Fruit fly (Drosophila melanogaster) whole organism, embryonic: ENCODE measurements around the gene fru.
A peak's percentile ranks its signal among the peaks of the same experiment; 100 is the strongest.

Source experiments
- Atf3 ChIP-seq: fragments of 200-800 bp; sonication (Bioruptor generic); optimal IDR thresholded peaks from 3 replicates; lab custom pipeline; 2016; ENCODE audit warnings: missing biosample characterization, missing genetic modification characterization
- B-H2 ChIP-seq: fragments of 200-800 bp; sonication (Bioruptor generic); optimal IDR thresholded peaks from 2 replicates; lab custom pipeline; 2018; ENCODE audit warnings: missing biosample characterization, mild to moderate bottlenecking, missing genetic modification characterization
- CG10654 ChIP-seq: fragments of 200-800 bp; sonication (Bioruptor generic); optimal IDR thresholded peaks from 2 replicates; lab custom pipeline; 2016; ENCODE audit warnings: missing biosample characterization, missing genetic modification characterization
- CG12104 ChIP-seq: fragments of 200-800 bp; sonication (Bioruptor generic); optimal IDR thresholded peaks from 3 replicates; lab custom pipeline; 2016; ENCODE audit warnings: missing biosample characterization, missing genetic modification characterization
- CG12769 ChIP-seq: fragments of 200-800 bp; sonication (Bioruptor generic); optimal IDR thresholded peaks from 2 replicates; lab custom pipeline; 2019; ENCODE audit warnings: missing biosample characterization, mild to moderate bottlenecking, missing genetic modification characterization, moderate library complexity
- CG12942 ChIP-seq: fragments of 200-800 bp; sonication (Bioruptor generic); optimal IDR thresholded peaks from 3 replicates; lab custom pipeline; 2016; ENCODE audit warnings: missing biosample characterization, missing genetic modification characterization
- CG13123 ChIP-seq: fragments of 200-800 bp; sonication (Bioruptor generic); optimal IDR thresholded peaks from 2 replicates; lab custom pipeline; 2016; ENCODE audit warnings: missing biosample characterization, missing genetic modification characterization
- CG13624 ChIP-seq: fragments of 200-800 bp; sonication (Bioruptor generic); optimal IDR thresholded peaks from 2 replicates; lab custom pipeline; 2016; ENCODE audit warnings: missing biosample characterization, missing genetic modification characterization
- CG14860 ChIP-seq: fragments of 200-800 bp; sonication (Bioruptor generic); IDR thresholded peaks from 3 replicates; pipeline ENCODE4 v1.3.6; 2022; ENCODE audit warnings: missing biosample characterization, missing genetic modification characterization; ENCODE audit not compliant: partially characterized antibody
- CG1602 ChIP-seq: fragments of 200-800 bp; sonication (Bioruptor generic); optimal IDR thresholded peaks from 3 replicates; lab custom pipeline; 2016; ENCODE audit warnings: missing biosample characterization, missing genetic modification characterization
- CG1603 ChIP-seq: fragments of 200-800 bp; sonication (Bioruptor generic); optimal IDR thresholded peaks from 2 replicates; lab custom pipeline; 2019; ENCODE audit warnings: missing biosample characterization, mild to moderate bottlenecking, missing genetic modification characterization, moderate library complexity
- CG1647 ChIP-seq: fragments of 200-800 bp; sonication (Bioruptor generic); optimal IDR thresholded peaks from 3 replicates; lab custom pipeline; 2016; ENCODE audit warnings: missing biosample characterization, missing genetic modification characterization
- CG17361 ChIP-seq: fragments of 200-800 bp; sonication (Bioruptor generic); IDR thresholded peaks from 3 replicates; pipeline ENCODE4 v1.3.6; 2022; ENCODE audit warnings: missing biosample characterization, missing genetic modification characterization
- CG18011 ChIP-seq: fragments of 200-800 bp; sonication (Bioruptor generic); optimal IDR thresholded peaks from 2 replicates; lab custom pipeline; 2017; ENCODE audit warnings: missing biosample characterization, missing genetic modification characterization, mild to moderate bottlenecking, moderate library complexity, missing genotype
- CG18764 ChIP-seq: fragments of 200-800 bp; sonication (Bioruptor generic); optimal IDR thresholded peaks from 3 replicates; lab custom pipeline; 2016; ENCODE audit warnings: missing biosample characterization, missing genetic modification characterization
- CG2712 ChIP-seq: fragments of 200-800 bp; optimal IDR thresholded peaks from 3 replicates; lab custom pipeline; 2019; ENCODE audit warnings: missing biosample characterization, mild to moderate bottlenecking, missing genetic modification characterization, moderate library complexity
- CG32532 ChIP-seq: fragments of 200-800 bp; sonication (Bioruptor generic); IDR thresholded peaks from 2 replicates; pipeline ENCODE4 v1.3.6; 2022; ENCODE audit warnings: missing biosample characterization, missing genetic modification characterization
- CG32772 ChIP-seq: fragments of 200-800 bp; sonication (Bioruptor generic); IDR thresholded peaks from 2 replicates; pipeline ENCODE4 v1.3.6; 2022; ENCODE audit warnings: missing biosample characterization, missing genetic modification characterization
- CG7987 ChIP-seq: fragments of 200-800 bp; sonication (Bioruptor generic); optimal IDR thresholded peaks from 2 replicates; lab custom pipeline; 2018; ENCODE audit warnings: missing biosample characterization, mild to moderate bottlenecking, missing genetic modification characterization, moderate library complexity
- CG8944 ChIP-seq: fragments of 200-800 bp; sonication (Bioruptor generic); optimal IDR thresholded peaks from 3 replicates; lab custom pipeline; 2016; ENCODE audit warnings: missing biosample characterization, missing genetic modification characterization
- CG9609 ChIP-seq: fragments of 200-800 bp; sonication (Bioruptor generic); optimal IDR thresholded peaks from 3 replicates; lab custom pipeline; 2016; ENCODE audit warnings: missing biosample characterization, missing genetic modification characterization
- CG9817 ChIP-seq: fragments of 200-800 bp; sonication (Bioruptor generic); optimal IDR thresholded peaks from 2 replicates; lab custom pipeline; 2018; ENCODE audit warnings: missing biosample characterization, mild to moderate bottlenecking, missing genetic modification characterization, moderate library complexity
- CHES-1-like ChIP-seq: fragments of 200-800 bp; sonication (Bioruptor generic); optimal IDR thresholded peaks from 2 replicates; lab custom pipeline; 2016; ENCODE audit warnings: missing biosample characterization, missing genetic modification characterization
- Ets97D ChIP-seq: fragments of 200-800 bp; sonication (Bioruptor generic); optimal IDR thresholded peaks from 3 replicates; lab custom pipeline; 2016; ENCODE audit warnings: missing biosample characterization, missing genetic modification characterization
- HHEX ChIP-seq: fragments of 200-800 bp; sonication (Bioruptor generic); optimal IDR thresholded peaks from 3 replicates; lab custom pipeline; 2017; ENCODE audit warnings: missing biosample characterization, mild to moderate bottlenecking, missing genetic modification characterization, missing genetic modification reagents
- HLH4C ChIP-seq: fragments of 200-800 bp; sonication (Bioruptor generic); IDR thresholded peaks from 3 replicates; pipeline ENCODE4 v1.3.6; 2022; ENCODE audit warnings: missing biosample characterization, missing genetic modification characterization; ENCODE audit not compliant: partially characterized antibody
- Hey ChIP-seq: fragments of 200-800 bp; sonication (Bioruptor generic); optimal IDR thresholded peaks from 3 replicates; lab custom pipeline; 2018; ENCODE audit warnings: missing biosample characterization, mild to moderate bottlenecking, missing genetic modification characterization
- HmgZ ChIP-seq: fragments of 200-800 bp; sonication (Bioruptor generic); optimal IDR thresholded peaks from 2 replicates; lab custom pipeline; 2018; ENCODE audit warnings: missing biosample characterization, mild to moderate bottlenecking, missing genetic modification characterization
- MESR4 ChIP-seq: fragments of 200-800 bp; sonication (Bioruptor generic); optimal IDR thresholded peaks from 2 replicates; lab custom pipeline; 2018; ENCODE audit warnings: missing biosample characterization, mild to moderate bottlenecking, missing genetic modification characterization, moderate library complexity
- MTF-1 ChIP-seq: fragments of 200-800 bp; sonication (Bioruptor generic); optimal IDR thresholded peaks from 2 replicates; lab custom pipeline; 2018; ENCODE audit warnings: missing biosample characterization, mild to moderate bottlenecking, missing genetic modification characterization, borderline replicate concordance
- Meics ChIP-seq: fragments of 200-800 bp; sonication (Bioruptor generic); optimal IDR thresholded peaks from 2 replicates; lab custom pipeline; 2017; ENCODE audit warnings: missing biosample characterization, mild to moderate bottlenecking, missing genetic modification characterization
- NC2β ChIP-seq: fragments of 200-800 bp; sonication (Bioruptor generic); optimal IDR thresholded peaks from 2 replicates; lab custom pipeline; 2016; ENCODE audit warnings: missing biosample characterization, missing genetic modification characterization
- Sox102F ChIP-seq: fragments of 200-800 bp; sonication (Bioruptor generic); optimal IDR thresholded peaks from 2 replicates; lab custom pipeline; 2018; ENCODE audit warnings: missing biosample characterization, mild to moderate bottlenecking, missing genetic modification characterization, moderate library complexity
- bcd ChIP-seq: fragments of 200-800 bp; sonication (Bioruptor generic); optimal IDR thresholded peaks from 2 replicates; lab custom pipeline; 2017; ENCODE audit warnings: missing biosample characterization, mild to moderate bottlenecking, missing genetic modification characterization
- btn ChIP-seq: fragments of 200-800 bp; sonication (Bioruptor generic); optimal IDR thresholded peaks from 2 replicates; lab custom pipeline; 2016; ENCODE audit warnings: missing biosample characterization, missing genetic modification characterization
- cato ChIP-seq: fragments of 200-800 bp; sonication (Bioruptor generic); optimal IDR thresholded peaks from 2 replicates; lab custom pipeline; 2016; ENCODE audit warnings: missing biosample characterization, missing genetic modification characterization, borderline replicate concordance
- cg ChIP-seq: fragments of 200-800 bp; sonication (Bioruptor generic); optimal IDR thresholded peaks from 3 replicates; lab custom pipeline; 2019; ENCODE audit warnings: missing biosample characterization, mild to moderate bottlenecking, missing genetic modification characterization, moderate library complexity
- da ChIP-seq: fragments of 200-800 bp; sonication (Bioruptor generic); optimal IDR thresholded peaks from 2 replicates; lab custom pipeline; 2016; ENCODE audit warnings: missing biosample characterization, missing genetic modification characterization
- dpn ChIP-seq, 2 experiments: fragments of 200-800 bp; sonication (Bioruptor generic); optimal IDR thresholded peaks; 3 replicates each; lab custom pipeline; 2016; ENCODE audit warnings: missing biosample characterization in 2 of 2, missing genetic modification characterization in 2 of 2
- gt ChIP-seq: fragments of 200-800 bp; sonication (Bioruptor generic); IDR thresholded peaks from 2 replicates; pipeline ENCODE4 v1.3.6; 2022; ENCODE audit warnings: missing biosample characterization, missing genetic modification characterization
- h ChIP-seq: fragments of >200 bp; optimal IDR thresholded peaks from 2 replicates; lab custom pipeline; 2017
- lilli ChIP-seq: fragments of 200-800 bp; sonication (Bioruptor generic); optimal IDR thresholded peaks from 3 replicates; lab custom pipeline; 2016; ENCODE audit warnings: missing biosample characterization, missing genetic modification characterization
- lmd ChIP-seq: fragments of 200-800 bp; sonication (Bioruptor generic); IDR thresholded peaks from 2 replicates; pipeline ENCODE4 v1.3.6; 2022; ENCODE audit warnings: missing biosample characterization, missing genetic modification characterization
- maf-S ChIP-seq: fragments of 200-800 bp; sonication (Bioruptor generic); optimal IDR thresholded peaks from 2 replicates; lab custom pipeline; 2016; ENCODE audit warnings: missing biosample characterization, missing genetic modification characterization
- nerfin-2 ChIP-seq: fragments of 200-800 bp; sonication (Bioruptor generic); IDR thresholded peaks from 2 replicates; pipeline ENCODE4 v1.3.6; 2022; ENCODE audit warnings: missing biosample characterization, missing genetic modification characterization; ENCODE audit not compliant: partially characterized antibody
- nom ChIP-seq: fragments of 200-800 bp; sonication (Bioruptor generic); optimal IDR thresholded peaks from 2 replicates; lab custom pipeline; 2017; ENCODE audit warnings: missing biosample characterization, missing genetic modification characterization, mild to moderate bottlenecking, moderate library complexity, missing genetic modification reagents
- rib ChIP-seq: fragments of 200-800 bp; sonication (Bioruptor generic); IDR thresholded peaks from 2 replicates; pipeline ENCODE4 v1.3.6; 2022; ENCODE audit warnings: missing biosample characterization, missing genetic modification characterization
- sim ChIP-seq: fragments of 200-800 bp; sonication (Bioruptor generic); IDR thresholded peaks from 2 replicates; pipeline ENCODE4 v1.3.6; 2022; ENCODE audit warnings: missing biosample characterization, missing genetic modification characterization
- sqz ChIP-seq: fragments of 200-800 bp; sonication (Bioruptor generic); optimal IDR thresholded peaks from 3 replicates; lab custom pipeline; 2018; ENCODE audit warnings: missing biosample characterization, mild to moderate bottlenecking, missing genetic modification characterization
- tna ChIP-seq: fragments of 200-800 bp; sonication (Bioruptor generic); IDR thresholded peaks from 2 replicates; pipeline ENCODE4 v1.3.6; 2022; ENCODE audit warnings: missing biosample characterization, missing genetic modification characterization; ENCODE audit not compliant: partially characterized antibody
- tup ChIP-seq: fragments of 200-800 bp; sonication (Bioruptor generic); optimal IDR thresholded peaks from 2 replicates; lab custom pipeline; 2016; ENCODE audit warnings: missing biosample characterization, mild to moderate bottlenecking, missing genetic modification characterization, moderate library complexity

The fru gene

dm6 chr3R:18404713-18405112 lies 140.7 kb downstream of the fru start, which contains the start of gene CG7685 (continued):
- peak; percentile 59 for TF ChIP-seq CG13624 (GFP tag; lab: Kevin White, UChicago)
- peak; percentile 57 for TF ChIP-seq MESR4 (GFP tag; lab: Kevin White, UChicago)
- peak; percentile 81 for TF ChIP-seq HmgZ (tag; lab: Kevin White, UChicago)
- no peak for TF ChIP-seq CG14860 (GFP tag; lab: Robert Waterston, UW)
- peak; percentile 57 for TF ChIP-seq CG12104 (GFP tag; lab: Kevin White, UChicago)
- TF ChIP-seq CG1602 (GFP tag; lab: Kevin White, UChicago) = peak; percentile 30
- TF ChIP-seq CG32772 (GFP tag; lab: Robert Waterston, UW) = no peak
- TF ChIP-seq rib (GFP tag; lab: Robert Waterston, UW) = 0 out of 2 replicates have a peak, but pooled peaks have one; percentile 11
- peak; percentile 70 for TF ChIP-seq CG32532 (GFP tag; lab: Robert Waterston, UW)
- TF ChIP-seq HHEX (GFP tag; lab: Kevin White, UChicago) = peak; percentile 40
- TF ChIP-seq sim (GFP tag; lab: Robert Waterston, UW) = no peak
- TF ChIP-seq cg = no peak
- peak; percentile 60 for TF ChIP-seq NC2β (GFP tag; lab: Kevin White, UChicago)
- TF ChIP-seq lilli (GFP tag; lab: Kevin White, UChicago) = peak; percentile 82
- TF ChIP-seq CHES-1-like (GFP tag; lab: Kevin White, UChicago) = peak; percentile 81
- TF ChIP-seq Sox102F (GFP tag; lab: Kevin White, UChicago) = peak; percentile 51
- TF ChIP-seq CG7987 (GFP tag; lab: Kevin White, UChicago) = peak; percentile 77
- no peak for TF ChIP-seq btn (GFP tag; lab: Kevin White, UChicago)
- TF ChIP-seq HLH4C (GFP tag; lab: Robert Waterston, UW) = no peak
- TF ChIP-seq CG17361 (GFP tag; lab: Robert Waterston, UW) = peak; percentile 58; the same call in 1 of the 3 replicates
- TF ChIP-seq lmd (GFP tag; lab: Robert Waterston, UW) = peak; percentile 56; the same call in 1 of the 2 replicates
- peak; percentile 5 for TF ChIP-seq Hey (tag; lab: Kevin White, UChicago)
- no peak for TF ChIP-seq tna
- TF ChIP-seq CG2712 (tag; lab: Kevin White, UChicago) = peak; percentile 62
- no peak for TF ChIP-seq gt (GFP tag; lab: Robert Waterston, UW)
- TF ChIP-seq maf-S (GFP tag; lab: Kevin White, UChicago) = peak; percentile 55
- peak; percentile 57 for TF ChIP-seq CG18011 (GFP tag; lab: Kevin White, UChicago)
- peak; percentile 89 for TF ChIP-seq B-H2 (GFP tag; lab: Kevin White, UChicago)
- TF ChIP-seq cato (GFP tag; lab: Kevin White, UChicago) = peak; percentile 48
- TF ChIP-seq sqz (GFP tag; lab: Kevin White, UChicago) = peak; percentile 73
- TF ChIP-seq CG10654 (GFP tag; lab: Kevin White, UChicago) = peak; percentile 32
- TF ChIP-seq nom (GFP tag; lab: Kevin White, UChicago) = peak; percentile 69
- TF ChIP-seq CG18764 = peak; percentile 52
- no peak for TF ChIP-seq MTF-1 (GFP tag; lab: Kevin White, UChicago)
- peak; percentile 74 for TF ChIP-seq Meics
- no peak for TF ChIP-seq CG13123 (GFP tag; lab: Kevin White, UChicago)
- TF ChIP-seq Ets97D (GFP tag; lab: Kevin White, UChicago) = peak; percentile 66
- TF ChIP-seq tup (GFP tag; lab: Kevin White, UChicago) = peak; percentile 50
- no peak for TF ChIP-seq nerfin-2 (GFP tag; lab: Robert Waterston, UW)
- TF ChIP-seq CG12942 (GFP tag; lab: Kevin White, UChicago) = peak; percentile 43
- TF ChIP-seq CG1603 (tag; lab: Kevin White, UChicago) = peak; percentile 66
- peak; percentile 4 for TF ChIP-seq Atf3 (GFP tag; lab: Kevin White, UChicago)
- peak; percentile 36 for TF ChIP-seq bcd
- peak; percentile 28 for TF ChIP-seq CG8944 (GFP tag; lab: Kevin White, UChicago)
- peak; percentile 65 to 66 for TF ChIP-seq dpn (GFP tag; optimal IDR thresholded peaks at IDR 0.05; lab: Kevin White, UChicago)
- TF ChIP-seq CG1647 (GFP tag; lab: Kevin White, UChicago) = peak; percentile 68
- peak; percentile 58 for TF ChIP-seq CG12769 (tag; lab: Kevin White, UChicago)
- TF ChIP-seq CG9609 (GFP tag; lab: Kevin White, UChicago) = peak; percentile 53
- peak; percentile 67 for TF ChIP-seq CG9817 (tag; lab: Kevin White, UChicago)
- no peak for TF ChIP-seq da (GFP tag; lab: Kevin White, UChicago)
- TF ChIP-seq h (lab: Kevin White, UChicago) = no peak
